Worm (Caenorhabditis elegans) whole organism, young adult: Measurements from ENCODE around the gene best-9.

Experiments used
- B0035.1 ChIP-seq: sonication (generic microtip); optimal IDR thresholded peaks from 2 replicates; lab custom pipeline; 2016; ENCODE audit warnings: missing genetic modification characterization, mild to moderate bottlenecking, missing compliant biosample characterization, missing genotype, missing genetic modification reagents
- C06A6.2 ChIP-seq: fragments of 200-800 bp; sonication (Bioruptor generic); conservative IDR thresholded peaks from 2 replicates; pipeline ENCODE4 v1.3.6; 2022; ENCODE audit warnings: missing genetic modification characterization, missing compliant biosample characterization
- C17E4.6 ChIP-seq: fragments of 200-800 bp; sonication (Bioruptor generic); IDR thresholded peaks from 2 replicates; pipeline ENCODE4 v1.3.6; 2022; ENCODE audit warnings: missing genetic modification reagents, missing genetic modification characterization, missing compliant biosample characterization
- F49E8.2 ChIP-seq: sonication (generic microtip); optimal IDR thresholded peaks from 3 replicates; lab custom pipeline; 2017; ENCODE audit warnings: missing genetic modification characterization, mild to moderate bottlenecking, missing compliant biosample characterization, antibody characterized with exemption, moderate library complexity; ENCODE audit not compliant: insufficient read depth
- F57A8.1 ChIP-seq: fragments of 200-800 bp; sonication (Bioruptor generic); optimal IDR thresholded peaks from 2 replicates; lab custom pipeline; 2018; ENCODE audit warnings: mild to moderate bottlenecking, missing genetic modification characterization, moderate library complexity, missing compliant biosample characterization
- K11D2.4 ChIP-seq: fragments of 200-800 bp; sonication (Bioruptor generic); IDR thresholded peaks from 2 replicates; pipeline ENCODE4 v1.3.6; 2022; ENCODE audit warnings: missing genetic modification reagents, missing genetic modification characterization, missing compliant biosample characterization
- Y53F4B.3 ChIP-seq: fragments of 200-800 bp; sonication (Bioruptor generic); IDR thresholded peaks from 2 replicates; pipeline ENCODE4 v1.3.6; 2022; ENCODE audit warnings: missing genetic modification reagents, missing genetic modification characterization, missing compliant biosample characterization
- Y56A3A.18 ChIP-seq: fragments of 200-800 bp; sonication (Bioruptor generic); IDR thresholded peaks from 2 replicates; pipeline ENCODE4 v1.3.6; 2022; ENCODE audit warnings: missing genetic modification reagents, missing genetic modification characterization, missing compliant biosample characterization
- Y95B8A.8 ChIP-seq: fragments of 200-800 bp; sonication (Bioruptor generic); IDR thresholded peaks from 2 replicates; pipeline ENCODE4 v1.3.6; 2022; ENCODE audit warnings: missing genetic modification reagents, missing genetic modification characterization, missing compliant biosample characterization
- aptf-2 ChIP-seq: fragments of 200-800 bp; sonication (Bioruptor generic); conservative IDR thresholded peaks from 2 replicates; pipeline ENCODE4 v1.3.6; 2022; ENCODE audit warnings: missing genetic modification reagents, missing genetic modification characterization, missing compliant biosample characterization
- athp-1 ChIP-seq: sonication (generic microtip); optimal IDR thresholded peaks from 2 replicates; lab custom pipeline; 2017; ENCODE audit warnings: mild to moderate bottlenecking, missing genetic modification characterization, missing compliant biosample characterization
- bed-2 ChIP-seq: fragments of 200-800 bp; sonication (Bioruptor generic); IDR thresholded peaks from 2 replicates; pipeline ENCODE4 v1.3.6; 2022; ENCODE audit warnings: missing genetic modification reagents, missing genetic modification characterization, missing compliant biosample characterization
- cebp-2 ChIP-seq: fragments of 200-800 bp; sonication (Bioruptor generic); IDR thresholded peaks from 2 replicates; pipeline ENCODE4 v1.3.6; 2022; ENCODE audit warnings: missing genetic modification characterization, missing compliant biosample characterization
- ceh-58 ChIP-seq: fragments of 200-800 bp; sonication (Bioruptor generic); IDR thresholded peaks from 2 replicates; pipeline ENCODE4 v1.3.6; 2022; ENCODE audit warnings: missing genetic modification characterization, missing compliant biosample characterization
- ceh-79 ChIP-seq: sonication (generic microtip); optimal IDR thresholded peaks from 2 replicates; lab custom pipeline; 2017; ENCODE audit warnings: mild to moderate bottlenecking, missing genetic modification characterization, missing compliant biosample characterization
- chd-7 ChIP-seq: sonication (generic microtip); optimal IDR thresholded peaks from 2 replicates; lab custom pipeline; 2016; ENCODE audit warnings: mild to moderate bottlenecking, missing genetic modification characterization, moderate library complexity, missing compliant biosample characterization
- efl-1 ChIP-seq: fragments of 150-350 bp; optimal IDR thresholded peaks from 2 replicates; lab custom pipeline; 2014; ENCODE audit warnings: missing biosample characterization, missing genetic modification reagents, missing genetic modification characterization
- egrh-3 ChIP-seq: fragments of 200-800 bp; sonication (Bioruptor generic); IDR thresholded peaks from 2 replicates; pipeline ENCODE4 v1.3.6; 2022; ENCODE audit warnings: missing genetic modification reagents, missing genetic modification characterization, missing compliant biosample characterization
- ekl-4 ChIP-seq: fragments of 200-800 bp; sonication (Bioruptor generic); IDR thresholded peaks from 2 replicates; pipeline ENCODE4 v1.3.6; 2022; ENCODE audit warnings: missing genetic modification reagents, missing genetic modification characterization, missing compliant biosample characterization
- fkh-3 ChIP-seq: sonication (generic microtip); optimal IDR thresholded peaks from 2 replicates; lab custom pipeline; 2016; ENCODE audit warnings: mild to moderate bottlenecking, missing genetic modification characterization, missing compliant biosample characterization
- hlh-26 ChIP-seq: fragments of 200-800 bp; sonication (Bioruptor generic); conservative IDR thresholded peaks from 2 replicates; pipeline ENCODE4 v1.3.6; 2022; ENCODE audit warnings: missing genetic modification reagents, missing genetic modification characterization, missing compliant biosample characterization
- hmg-1.2 ChIP-seq: fragments of 200-800 bp; sonication (Bioruptor generic); IDR thresholded peaks from 2 replicates; pipeline ENCODE4 v1.3.6; 2022; ENCODE audit warnings: missing genetic modification reagents, missing genetic modification characterization, missing compliant biosample characterization
- lin-35 ChIP-seq, 3 experiments: fragments of 150-350 bp in 2 of 3; sonication (generic microtip) in 1 of 3; optimal IDR thresholded peaks; 2 replicates each; lab custom pipeline; 2014 to 2018; ENCODE audit warnings: missing biosample characterization in 3 of 3, missing genetic modification characterization in 3 of 3, missing genetic modification reagents in 3 of 3
- lsl-1 ChIP-seq: fragments of 200-800 bp; sonication (Bioruptor generic); optimal IDR thresholded peaks from 2 replicates; lab custom pipeline; 2018; ENCODE audit warnings: mild to moderate bottlenecking, missing genetic modification characterization, moderate library complexity, missing compliant biosample characterization
- mes-4 ChIP-seq: sonication (generic microtip); optimal IDR thresholded peaks from 2 replicates; lab custom pipeline; 2016; ENCODE audit warnings: missing genotype, missing genetic modification characterization, missing compliant biosample characterization
- nfya-1 ChIP-seq: sonication (generic microtip); optimal IDR thresholded peaks from 2 replicates; lab custom pipeline; 2017; ENCODE audit warnings: antibody characterized with exemption, missing compliant biosample characterization, missing genetic modification characterization, borderline replicate concordance; ENCODE audit not compliant: insufficient read depth
- nhr-90 ChIP-seq: sonication (generic microtip); optimal IDR thresholded peaks from 2 replicates; lab custom pipeline; 2016; ENCODE audit warnings: missing genotype, mild to moderate bottlenecking, missing genetic modification characterization, missing compliant biosample characterization
- pha-4 ChIP-seq: fragments of 150-350 bp; sonication (generic microtip); optimal IDR thresholded peaks from 2 replicates; lab custom pipeline; 2014; ENCODE audit warnings: missing biosample characterization, missing genetic modification reagents, missing genetic modification characterization
- rpc-1 ChIP-seq, 2 experiments: fragments of 150-350 bp in 1 of 2; sonication (generic microtip) in 1 of 2; optimal IDR thresholded peaks; 2 replicates each; lab custom pipeline; 2014 to 2018; ENCODE audit warnings: missing biosample characterization in 1 of 2, missing genetic modification characterization in 1 of 2, missing genetic modification reagents in 1 of 2, missing genotype in 1 of 2
- snpc-1.3 ChIP-seq: sonication (generic microtip); optimal IDR thresholded peaks from 2 replicates; lab custom pipeline; 2017; ENCODE audit warnings: missing genetic modification characterization, mild to moderate bottlenecking, missing compliant biosample characterization, antibody characterized with exemption, moderate library complexity, missing genotype, missing genetic modification reagents; ENCODE audit not compliant: insufficient read depth
- tbp1 ChIP-seq: fragments of 200-800 bp; sonication (Bioruptor generic); optimal IDR thresholded peaks from 2 replicates; lab custom pipeline; 2018; ENCODE audit warnings: mild to moderate bottlenecking, missing genetic modification characterization, missing compliant biosample characterization
- zfh-2 ChIP-seq: fragments of 200-800 bp; sonication (Bioruptor generic); conservative IDR thresholded peaks from 2 replicates; pipeline ENCODE4 v1.3.6; 2022; ENCODE audit warnings: missing genetic modification reagents, missing genetic modification characterization, missing compliant biosample characterization
- ztf-22 ChIP-seq: fragments of 200-800 bp; sonication (Bioruptor generic); optimal IDR thresholded peaks from 2 replicates; lab custom pipeline; 2018; ENCODE audit warnings: mild to moderate bottlenecking, missing genetic modification characterization, moderate library complexity, missing compliant biosample characterization
- ztf-26 ChIP-seq: sonication (generic microtip); optimal IDR thresholded peaks from 2 replicates; lab custom pipeline; 2017; ENCODE audit warnings: missing genetic modification characterization, missing compliant biosample characterization
- ztf-28 ChIP-seq: fragments of 200-800 bp; sonication (Bioruptor generic); IDR thresholded peaks from 2 replicates; pipeline ENCODE4 v1.3.6; 2022; ENCODE audit warnings: missing genetic modification reagents, missing genetic modification characterization, missing compliant biosample characterization

best-9 gene

DNA sequence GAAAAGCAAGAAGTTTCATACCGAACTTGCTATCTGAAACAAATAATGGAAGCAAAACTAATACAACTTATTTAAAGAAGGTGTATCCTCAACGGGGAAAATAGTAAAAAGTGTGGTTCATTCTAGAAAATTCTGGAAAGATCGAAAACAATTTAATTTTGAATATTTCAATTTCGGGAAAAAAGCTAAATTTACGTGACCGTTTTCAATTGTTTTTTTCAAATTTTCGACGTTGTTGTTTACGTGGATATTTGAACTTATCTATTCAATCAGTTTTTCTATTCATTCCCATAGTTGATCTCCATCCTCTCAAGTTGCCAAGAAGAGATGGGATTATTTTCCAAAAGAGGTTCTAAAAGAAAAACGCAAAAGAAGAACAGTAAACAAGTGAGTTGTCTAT, 24.6 kb upstream of the best-9 start, which contains the start of gene C01G5.3:
Gene C01G5.3, plus strand, starts transcription at position 301 of the 400 bp plus-strand sequence.
- TF ChIP-seq K11D2.4 (GFP tag; lab: Robert Waterston, UW) (no peak), hlh-26 (GFP tag; lab: Robert Waterston, UW) (no peak), C06A6.2 (no peak), ztf-26 (tag; lab: Kevin White, UChicago) (no peak), hmg-1.2 (GFP tag; lab: Robert Waterston, UW) (no peak), ztf-22 (GFP tag; lab: Kevin White, UChicago) (no peak), ceh-79 (tag; lab: Kevin White, UChicago) (no peak), lin-35 (GFP tag; optimal IDR thresholded peaks at IDR 0.05; lab: Kevin White, UChicago) (no peak)
- TF ChIP-seq, all 124 proteins: peak for 0

DNA sequence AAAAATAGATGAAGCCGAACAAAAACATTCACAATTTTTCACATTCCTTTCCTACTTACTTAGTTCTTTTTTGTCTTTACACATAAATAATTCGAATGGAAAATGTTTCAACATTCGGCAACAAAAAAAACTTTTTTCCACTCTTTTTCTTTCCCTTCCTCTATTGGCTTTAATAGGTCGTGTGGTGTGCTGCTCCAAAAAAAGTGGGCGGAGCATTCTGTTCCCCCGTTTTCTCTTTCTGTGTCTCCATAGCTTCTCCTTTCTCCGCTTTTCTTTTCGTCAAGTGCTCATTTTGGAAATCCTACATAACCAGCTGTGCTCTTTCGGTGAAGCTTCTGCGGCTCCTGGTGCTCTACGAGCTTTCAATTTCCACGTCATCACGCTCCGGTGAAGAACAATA, 19.1 kb upstream of the best-9 start, which contains the start of gene C01G5.25:
Gene C01G5.25, plus strand, starts transcription at position 250 of the 400 bp plus-strand sequence.
- no peak for TF ChIP-seq zfh-2
- TF ChIP-seq egrh-3 (GFP tag; lab: Robert Waterston, UW) = no peak
- no peak for TF ChIP-seq efl-1 (GFP tag; lab: Kevin White, UChicago)
- no peak for TF ChIP-seq C17E4.6 (GFP tag; lab: Robert Waterston, UW)
- TF ChIP-seq bed-2 = no peak
- TF ChIP-seq ekl-4 = no peak
- TF ChIP-seq Y53F4B.3 (GFP tag; lab: Robert Waterston, UW) = no peak
- no peak for TF ChIP-seq rpc-1 (optimal IDR thresholded peaks at IDR 0.05; lab: Kevin White, UChicago)
- no peak for TF ChIP-seq rpc-1 (tag; optimal IDR thresholded peaks at IDR 0.05; lab: Kevin White, UChicago)
- TF ChIP-seq nfya-1 (tag; lab: Kevin White, UChicago) = no peak
- TF ChIP-seq tbp1 (GFP tag; lab: Kevin White, UChicago) = no peak

DNA sequence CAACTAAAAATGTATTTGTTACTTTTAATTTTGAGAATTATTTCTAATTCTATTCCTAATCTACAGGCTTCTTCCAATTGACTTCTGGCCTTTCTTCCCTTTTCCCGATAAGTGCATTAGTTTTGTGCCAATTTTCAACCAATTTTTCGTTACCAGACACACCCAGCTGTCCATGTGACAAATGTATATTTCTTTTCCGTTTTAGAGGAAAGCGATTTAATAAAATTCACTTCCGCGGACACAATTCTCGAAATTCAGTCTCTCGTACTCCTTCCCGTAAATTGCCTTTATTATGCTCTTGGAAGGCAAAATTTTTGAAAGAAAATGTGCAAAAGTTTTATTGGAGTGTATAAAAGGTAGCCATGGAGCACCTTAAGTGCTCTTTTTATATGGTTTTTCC, 17.6 kb upstream of the best-9 start:
- TF ChIP-seq ztf-28 (GFP tag; lab: Robert Waterston, UW) (no peak), mes-4 (tag; lab: Kevin White, UChicago) (no peak), fkh-3 (tag; lab: Kevin White, UChicago) (no peak), aptf-2 (no peak), pha-4 (tag; lab: Kevin White, UChicago) (no peak), tbp1 (GFP tag; lab: Kevin White, UChicago) (no peak), chd-7 (tag; lab: Kevin White, UChicago) (no peak), snpc-1.3 (tag; lab: Kevin White, UChicago) (no peak), lsl-1 (no peak), cebp-2 (GFP tag; lab: Robert Waterston, UW) (no peak), K11D2.4 (GFP tag; lab: Robert Waterston, UW) (no peak), nhr-90 (tag; lab: Kevin White, UChicago) (no peak), Y56A3A.18 (no peak), Y95B8A.8 (GFP tag; lab: Robert Waterston, UW) (no peak), ceh-58 (no peak), F57A8.1 (GFP tag; lab: Kevin White, UChicago) (no peak), B0035.1 (tag; lab: Kevin White, UChicago) (no peak), F49E8.2 (no peak), athp-1 (tag; lab: Kevin White, UChicago) (no peak), zfh-2 (no peak)
